Fruit fly (Drosophila melanogaster) whole organism, larva: ENCODE results near the gene Phyhd1.

Experiments
- noc ChIP-seq: fragments of 200-800 bp; sonication (Bioruptor generic); optimal IDR thresholded peaks from 3 replicates; lab custom pipeline; 2019; ENCODE audit warnings: missing biosample characterization, mild to moderate bottlenecking, missing genetic modification characterization, moderate library complexity

Gene Phyhd1

dm6 chr3R:10629973-10630372 lies 50.8 kb downstream of the Phyhd1 start:
- no peak for TF ChIP-seq noc (tag; lab: Kevin White, UChicago)

dm6 chr3R:10628234-10628633 lies 52.5 kb downstream of the Phyhd1 start:
- no peak for TF ChIP-seq noc (tag; lab: Kevin White, UChicago)
